ENCODE assay signal across 4 fruit fly cellular contexts in genomic region chr3R:9950984-9951383, dm6.
TF ChIP-seq lines count a peak whose summit lies in the region.

No protein-coding gene starts in this region.

- TF ChIP-seq CTCF in whole organism, embryonic (GFP tag; optimal IDR thresholded peaks at IDR 0.05; lab: Kevin White, UChicago), result no peak

TF ChIP-seq in whole organism, adult, 20 proteins besides CTCF, POLR2A, EP300 and RAD21:
- peak; percentile 27 for TF ChIP-seq pad (GFP tag; optimal IDR thresholded peaks at IDR 0.05; lab: Kevin White, UChicago)
- TF ChIP-seq kay (GFP tag; lab: Kevin White, UChicago; ENCODE audit: borderline replicate concordance), result peak; percentile 95
- TF ChIP-seq CG5204 (GFP tag; optimal IDR thresholded peaks at IDR 0.05; lab: Kevin White, UChicago), result no peak
- peak; percentile 77 for TF ChIP-seq CG12768 (GFP tag; optimal IDR thresholded peaks at IDR 0.05; lab: Kevin White, UChicago)
- TF ChIP-seq Mnt (GFP tag; optimal IDR thresholded peaks at IDR 0.05; lab: Kevin White, UChicago), result peak; percentile 31
- peak; percentile 34 for TF ChIP-seq tj (GFP tag; optimal IDR thresholded peaks at IDR 0.05; lab: Kevin White, UChicago)
- no peak for TF ChIP-seq CG1620 (GFP tag; optimal IDR thresholded peaks at IDR 0.05; lab: Kevin White, UChicago)
- TF ChIP-seq CG11617 (GFP tag; optimal IDR thresholded peaks at IDR 0.05; lab: Kevin White, UChicago), result no peak
- peak; percentile 5 for TF ChIP-seq ovo (GFP tag; optimal IDR thresholded peaks at IDR 0.05; lab: Kevin White, UChicago)
- TF ChIP-seq toe (GFP tag; optimal IDR thresholded peaks at IDR 0.05; lab: Kevin White, UChicago), result peak; percentile 8
- TF ChIP-seq cic (GFP tag; optimal IDR thresholded peaks at IDR 0.05; lab: Kevin White, UChicago), result peak; percentile 54
- peak; percentile 63 for TF ChIP-seq Crg-1 (GFP tag; optimal IDR thresholded peaks at IDR 0.05; lab: Kevin White, UChicago)
- TF ChIP-seq CG33017 (tag; optimal IDR thresholded peaks at IDR 0.05; lab: Kevin White, UChicago), result peak; percentile 43

TF ChIP-seq in whole organism, embryonic, 481 proteins besides CTCF, POLR2A, EP300 and RAD21 (continues in another document):
- TF ChIP-seq CG10431 (GFP tag; optimal IDR thresholded peaks at IDR 0.05; lab: Kevin White, UChicago), result no peak
- no peak for TF ChIP-seq tll (GFP tag; optimal IDR thresholded peaks at IDR 0.05; lab: Kevin White, UChicago)
- no peak for TF ChIP-seq dmrt11E (tag; optimal IDR thresholded peaks at IDR 0.05; lab: Kevin White, UChicago)
- TF ChIP-seq CG6654 (GFP tag; optimal IDR thresholded peaks at IDR 0.05; lab: Kevin White, UChicago), result no peak
- no peak for TF ChIP-seq Gug (GFP tag; IDR thresholded peaks at IDR 0.05; lab: Robert Waterston, UW)
- TF ChIP-seq aop (GFP tag; IDR thresholded peaks at IDR 0.05; lab: Robert Waterston, UW), result no peak
- no peak for TF ChIP-seq kni (GFP tag; optimal IDR thresholded peaks at IDR 0.05; lab: Kevin White, UChicago)
- TF ChIP-seq bab2 (GFP tag; optimal IDR thresholded peaks at IDR 0.05; lab: Kevin White, UChicago), result no peak
- no peak for TF ChIP-seq onecut (GFP tag; IDR thresholded peaks at IDR 0.05; lab: Robert Waterston, UW)
- no peak for TF ChIP-seq twi (tag; optimal IDR thresholded peaks at IDR 0.05; lab: Kevin White, UChicago)
- TF ChIP-seq Doc2 (GFP tag; IDR thresholded peaks at IDR 0.05; lab: Robert Waterston, UW), result no peak
- TF ChIP-seq gcm2 (GFP tag; optimal IDR thresholded peaks at IDR 0.05; lab: Kevin White, UChicago), result no peak
- TF ChIP-seq Hand (GFP tag; optimal IDR thresholded peaks at IDR 0.05; lab: Kevin White, UChicago), result no peak
- no peak for TF ChIP-seq abd-A (tag; optimal IDR thresholded peaks at IDR 0.05; lab: Kevin White, UChicago)
- TF ChIP-seq pum (GFP tag; optimal IDR thresholded peaks at IDR 0.05; lab: Kevin White, UChicago), result no peak
- no peak for TF ChIP-seq Ssrp (tag; optimal IDR thresholded peaks at IDR 0.05; lab: Kevin White, UChicago)
- TF ChIP-seq GATAe (GFP tag; conservative IDR thresholded peaks at IDR 0.05; lab: Robert Waterston, UW), result no peak
- no peak for TF ChIP-seq MBD-R2 (GFP tag; IDR thresholded peaks at IDR 0.05; lab: Robert Waterston, UW)
- TF ChIP-seq CG1603 (tag; optimal IDR thresholded peaks at IDR 0.05; lab: Kevin White, UChicago), result no peak
- 0 out of 2 replicates have a peak, but pooled peaks have one; percentile 5 for TF ChIP-seq CG14014 (GFP tag; IDR thresholded peaks at IDR 0.05; lab: Robert Waterston, UW)
- TF ChIP-seq unc-4 (GFP tag; IDR thresholded peaks at IDR 0.05; lab: Robert Waterston, UW; ENCODE audit: partially characterized antibody), result no peak
- TF ChIP-seq CG12942 (GFP tag; optimal IDR thresholded peaks at IDR 0.05; lab: Kevin White, UChicago), result no peak
- TF ChIP-seq CG12219 (GFP tag; optimal IDR thresholded peaks at IDR 0.05; lab: Kevin White, UChicago), result no peak
- 0 out of 2 replicates have a peak, but pooled peaks have one; percentile 15 for TF ChIP-seq crol (GFP tag; IDR thresholded peaks at IDR 0.05; lab: Robert Waterston, UW)
- TF ChIP-seq nom (GFP tag; optimal IDR thresholded peaks at IDR 0.05; lab: Kevin White, UChicago), result no peak
- peak; percentile 2 for TF ChIP-seq Ets65A (GFP tag; lab: Kevin White, UChicago)
- TF ChIP-seq Xrp1 (GFP tag; IDR thresholded peaks at IDR 0.05; lab: Robert Waterston, UW), result no peak
- TF ChIP-seq ci (GFP tag; IDR thresholded peaks at IDR 0.05; lab: Robert Waterston, UW), result no peak

TF ChIP-seq in whole organism, prepupa, 60 proteins besides CTCF, POLR2A, EP300 and RAD21:
- TF ChIP-seq Sox15 (GFP tag; optimal IDR thresholded peaks at IDR 0.05; lab: Kevin White, UChicago), result no peak
- TF ChIP-seq svp (GFP tag; lab: Kevin White, UChicago), result peak; percentile 28

TF ChIP-seq in whole organism, wandering third instar larva, 38 proteins besides CTCF, POLR2A, EP300 and RAD21:
- TF ChIP-seq CG32264 (GFP tag; optimal IDR thresholded peaks at IDR 0.05; lab: Kevin White, UChicago), result no peak
- no peak for TF ChIP-seq br (GFP tag; optimal IDR thresholded peaks at IDR 0.05; lab: Kevin White, UChicago)
- no peak for TF ChIP-seq Vsx2 (GFP tag; optimal IDR thresholded peaks at IDR 0.05; lab: Kevin White, UChicago; ENCODE audit: partially characterized antibody)
- TF ChIP-seq h (GFP tag; optimal IDR thresholded peaks at IDR 0.05; lab: Kevin White, UChicago), result peak; percentile 21
- TF ChIP-seq tai (GFP tag; optimal IDR thresholded peaks at IDR 0.05; lab: Kevin White, UChicago), result no peak
- TF ChIP-seq Myc (optimal IDR thresholded peaks at IDR 0.05; lab: Kevin White, UChicago), result no peak
- TF ChIP-seq Hr78 (GFP tag; optimal IDR thresholded peaks at IDR 0.05; lab: Kevin White, UChicago), result no peak
- TF ChIP-seq fru (GFP tag; optimal IDR thresholded peaks at IDR 0.05; lab: Kevin White, UChicago), result peak; percentile 3
- no peak for TF ChIP-seq woc (GFP tag; optimal IDR thresholded peaks at IDR 0.05; lab: Kevin White, UChicago)
- no peak for TF ChIP-seq Jra (GFP tag; optimal IDR thresholded peaks at IDR 0.05; lab: Kevin White, UChicago)
- no peak for TF ChIP-seq ey (GFP tag; optimal IDR thresholded peaks at IDR 0.05; lab: Kevin White, UChicago)
- no peak for TF ChIP-seq sv (GFP tag; optimal IDR thresholded peaks at IDR 0.05; lab: Kevin White, UChicago)
- no peak for TF ChIP-seq dmrt93B (GFP tag; optimal IDR thresholded peaks at IDR 0.05; lab: Kevin White, UChicago)
- TF ChIP-seq rgr (GFP tag; optimal IDR thresholded peaks at IDR 0.05; lab: Kevin White, UChicago), result peak; percentile 3
- no peak for TF ChIP-seq GATAd (GFP tag; optimal IDR thresholded peaks at IDR 0.05; lab: Kevin White, UChicago)
- no peak for TF ChIP-seq psq (GFP tag; optimal IDR thresholded peaks at IDR 0.05; lab: Kevin White, UChicago)
